Worm (Caenorhabditis elegans) whole organism, late embryonic: ENCODE results near the gene ech-1.1.

Experiments
- C08G9.2 ChIP-seq: sonication (generic microtip); optimal IDR thresholded peaks from 2 replicates; lab custom pipeline; 2016; ENCODE audit warnings: mild to moderate bottlenecking, missing genetic modification characterization, moderate library complexity, missing compliant biosample characterization
- C38D4.7 ChIP-seq: fragments of 200-800 bp; sonication (Bioruptor generic); optimal IDR thresholded peaks from 2 replicates; lab custom pipeline; 2018; ENCODE audit warnings: mild to moderate bottlenecking, missing genetic modification characterization, moderate library complexity, missing compliant biosample characterization
- K02D7.2 ChIP-seq: sonication (generic microtip); optimal IDR thresholded peaks from 2 replicates; lab custom pipeline; 2017; ENCODE audit warnings: mild to moderate bottlenecking, missing genetic modification characterization, missing compliant biosample characterization
- K09A11.1 ChIP-seq: sonication (generic microtip); optimal IDR thresholded peaks from 2 replicates; lab custom pipeline; 2017; ENCODE audit warnings: antibody characterized with exemption, mild to moderate bottlenecking, missing genetic modification characterization, missing compliant biosample characterization; ENCODE audit not compliant: insufficient read depth
- Y22D7AL.16 ChIP-seq: sonication (generic microtip); optimal IDR thresholded peaks from 2 replicates; lab custom pipeline; 2016; ENCODE audit warnings: missing genetic modification characterization, missing compliant biosample characterization
- ahr-1 ChIP-seq: sonication (generic microtip); optimal IDR thresholded peaks from 2 replicates; lab custom pipeline; 2016; ENCODE audit warnings: missing genetic modification characterization, missing compliant biosample characterization
- ama-1 ChIP-seq: fragments of 150-350 bp; optimal IDR thresholded peaks from 2 replicates; lab custom pipeline; 2014
- ceh-14 ChIP-seq: sonication (generic microtip); optimal IDR thresholded peaks from 2 replicates; lab custom pipeline; 2016; ENCODE audit warnings: missing genotype, missing genetic modification characterization, missing compliant biosample characterization
- ceh-19 ChIP-seq: fragments of 200-800 bp; sonication (Bioruptor generic); optimal IDR thresholded peaks from 2 replicates; lab custom pipeline; 2018; ENCODE audit warnings: mild to moderate bottlenecking, missing genetic modification characterization, missing compliant biosample characterization
- ceh-30 ChIP-seq: fragments of 150-350 bp; optimal IDR thresholded peaks from 2 replicates; lab custom pipeline; 2014; ENCODE audit warnings: missing biosample characterization, missing genetic modification characterization
- ceh-48 ChIP-seq: sonication (generic microtip); optimal IDR thresholded peaks from 2 replicates; lab custom pipeline; 2016; ENCODE audit warnings: missing genetic modification characterization, inconsistent platforms, missing compliant biosample characterization
- ceh-9 ChIP-seq: sonication (generic microtip); optimal IDR thresholded peaks from 2 replicates; lab custom pipeline; 2016; ENCODE audit warnings: mild to moderate bottlenecking, missing genetic modification characterization, inconsistent platforms, missing compliant biosample characterization
- dmd-4 ChIP-seq: sonication (generic microtip); optimal IDR thresholded peaks from 2 replicates; lab custom pipeline; 2016; ENCODE audit warnings: borderline replicate concordance, missing genetic modification characterization, missing compliant biosample characterization
- dve-1 ChIP-seq: sonication (generic microtip); optimal IDR thresholded peaks from 2 replicates; lab custom pipeline; 2017; ENCODE audit warnings: antibody characterized with exemption, mild to moderate bottlenecking, missing genetic modification characterization, missing compliant biosample characterization
- elt-2 ChIP-seq: sonication (generic microtip); optimal IDR thresholded peaks from 2 replicates; lab custom pipeline; 2016; ENCODE audit warnings: missing genetic modification reagents, missing genetic modification characterization, missing compliant biosample characterization
- ets-4 ChIP-seq: sonication (generic microtip); optimal IDR thresholded peaks from 2 replicates; lab custom pipeline; 2016; ENCODE audit warnings: missing genetic modification characterization, missing compliant biosample characterization
- fax-1 ChIP-seq: sonication (generic microtip); optimal IDR thresholded peaks from 2 replicates; lab custom pipeline; 2016; ENCODE audit warnings: missing genotype, missing genetic modification characterization, missing compliant biosample characterization
- fkh-10 ChIP-seq: fragments of 150-350 bp; optimal IDR thresholded peaks from 2 replicates; lab custom pipeline; 2014; ENCODE audit warnings: missing biosample characterization, missing genetic modification reagents, missing genetic modification characterization
- fkh-6 ChIP-seq: sonication (generic microtip); optimal IDR thresholded peaks from 2 replicates; lab custom pipeline; 2016; ENCODE audit warnings: missing genetic modification characterization, missing compliant biosample characterization
- hlh-13 ChIP-seq: fragments of 200-800 bp; sonication (Bioruptor generic); optimal IDR thresholded peaks from 2 replicates; lab custom pipeline; 2018; ENCODE audit warnings: mild to moderate bottlenecking, missing genetic modification characterization, missing compliant biosample characterization
- hlh-6 ChIP-seq: sonication (generic microtip); optimal IDR thresholded peaks from 2 replicates; lab custom pipeline; 2016; ENCODE audit warnings: missing genotype, missing genetic modification characterization, missing compliant biosample characterization
- mec-3 ChIP-seq: sonication (generic microtip); optimal IDR thresholded peaks from 2 replicates; lab custom pipeline; 2016; ENCODE audit warnings: borderline replicate concordance, missing genetic modification characterization, missing compliant biosample characterization
- nhr-11 ChIP-seq: fragments of 150-350 bp; optimal IDR thresholded peaks from 2 replicates; lab custom pipeline; 2014; ENCODE audit warnings: missing biosample characterization, missing genetic modification characterization
- nhr-232 ChIP-seq: sonication (generic microtip); optimal IDR thresholded peaks from 2 replicates; lab custom pipeline; 2016; ENCODE audit warnings: missing genetic modification characterization, missing compliant biosample characterization
- pag-3 ChIP-seq: sonication (generic microtip); optimal IDR thresholded peaks from 2 replicates; lab custom pipeline; 2016; ENCODE audit warnings: missing compliant biosample characterization, missing genetic modification characterization, borderline replicate concordance
- pax-1 ChIP-seq: fragments of 150-350 bp; optimal IDR thresholded peaks from 2 replicates; lab custom pipeline; 2014; ENCODE audit warnings: missing biosample characterization, missing genetic modification characterization
- pqm-1 ChIP-seq: sonication (generic microtip); optimal IDR thresholded peaks from 2 replicates; lab custom pipeline; 2016; ENCODE audit warnings: missing genetic modification characterization, missing compliant biosample characterization
- ref-2 ChIP-seq: sonication (generic microtip); optimal IDR thresholded peaks from 2 replicates; lab custom pipeline; 2016; ENCODE audit warnings: missing genetic modification characterization, missing compliant biosample characterization
- sdc-2 ChIP-seq: sonication (generic microtip); optimal IDR thresholded peaks from 2 replicates; lab custom pipeline; 2016; ENCODE audit warnings: missing genotype, missing genetic modification characterization, missing compliant biosample characterization
- sox-4 ChIP-seq: sonication (generic microtip); optimal IDR thresholded peaks from 2 replicates; lab custom pipeline; 2017; ENCODE audit warnings: mild to moderate bottlenecking, missing genetic modification characterization, inconsistent platforms, missing compliant biosample characterization
- syd-9 ChIP-seq: sonication (generic microtip); optimal IDR thresholded peaks from 2 replicates; lab custom pipeline; 2016; ENCODE audit warnings: mild to moderate bottlenecking, missing genetic modification characterization, moderate library complexity, missing compliant biosample characterization
- tbx-2 ChIP-seq: sonication (generic microtip); optimal IDR thresholded peaks from 2 replicates; lab custom pipeline; 2016; ENCODE audit warnings: missing genetic modification characterization, missing compliant biosample characterization
- tbx-7 ChIP-seq: sonication (generic microtip); optimal IDR thresholded peaks from 2 replicates; lab custom pipeline; 2016; ENCODE audit warnings: missing genotype, missing genetic modification characterization, missing compliant biosample characterization
- ttx-3 ChIP-seq: sonication (generic microtip); optimal IDR thresholded peaks from 2 replicates; lab custom pipeline; 2016; ENCODE audit warnings: missing genetic modification reagents, missing genetic modification characterization, missing compliant biosample characterization
- unc-3 ChIP-seq, 2 experiments: fragments of 200-800 bp in 1 of 2; sonication (Bioruptor generic) in 1 of 2; sonication (generic microtip) in 1 of 2; conservative IDR thresholded peaks in 1 of 2; optimal IDR thresholded peaks in 1 of 2; 2 replicates each; pipeline versions ENCODE4 v1.3.6 to Lab custom; 2016 to 2022; ENCODE audit warnings: missing compliant biosample characterization in 2 of 2, missing genetic modification characterization in 2 of 2, missing genetic modification reagents in 1 of 2
- unc-55 ChIP-seq: sonication (generic microtip); optimal IDR thresholded peaks from 2 replicates; lab custom pipeline; 2017; ENCODE audit warnings: missing biosample characterization, missing genetic modification reagents, missing genetic modification characterization
- unc-86 ChIP-seq: sonication (generic microtip); optimal IDR thresholded peaks from 2 replicates; lab custom pipeline; 2016; ENCODE audit warnings: missing genetic modification characterization, missing compliant biosample characterization
- zip-5 ChIP-seq: sonication (generic microtip); optimal IDR thresholded peaks from 2 replicates; lab custom pipeline; 2016; ENCODE audit warnings: missing genetic modification characterization, missing compliant biosample characterization
- ztf-16 ChIP-seq: sonication (generic microtip); optimal IDR thresholded peaks from 2 replicates; lab custom pipeline; 2017; ENCODE audit warnings: missing genetic modification characterization, missing compliant biosample characterization

ech-1.1 gene

ce11 chrV:15341404-15341803 is 19.9 kb downstream of the ech-1.1 start, which contains the start of gene clec-229:
TSS of gene clec-229 (minus strand) at chrV:15341504.
- TF ChIP-seq dve-1 (tag; lab: Kevin White, UChicago): no peak
- TF ChIP-seq dmd-4: no peak
- no peak for TF ChIP-seq mec-3

- TF ChIP-seq nhr-11 (tag; lab: Kevin White, UChicago) (no peak), syd-9 (tag; lab: Kevin White, UChicago) (no peak), hlh-13 (GFP tag; lab: Kevin White, UChicago) (no peak), K09A11.1 (tag; lab: Kevin White, UChicago) (no peak), unc-3 (GFP tag; conservative IDR thresholded peaks at IDR 0.05; lab: Robert Waterston, UW) (no peak), unc-3 (tag; optimal IDR thresholded peaks at IDR 0.05; lab: Kevin White, UChicago) (no peak), fkh-6 (no peak)
These were observed 21.9 kb downstream of the ech-1.1 start, which contains the start of gene clec-228 for ce11 chrV:15339363-15339762. TSS of gene clec-228 (minus strand) at chrV:15339463.

- TF ChIP-seq ttx-3 (tag; lab: Kevin White, UChicago) (no peak), zip-5 (tag; lab: Kevin White, UChicago) (no peak), ref-2 (tag; lab: Kevin White, UChicago) (no peak), sox-4 (no peak), ahr-1 (tag; lab: Kevin White, UChicago) (no peak), sdc-2 (no peak), C08G9.2 (tag; lab: Kevin White, UChicago) (no peak), fkh-10 (GFP tag; lab: Kevin White, UChicago) (no peak), ceh-9 (tag; lab: Kevin White, UChicago) (no peak), ztf-16 (no peak), tbx-2 (tag; lab: Kevin White, UChicago) (no peak), Y22D7AL.16 (tag; lab: Kevin White, UChicago) (no peak), unc-3 (GFP tag; conservative IDR thresholded peaks at IDR 0.05; lab: Robert Waterston, UW) (no peak), unc-3 (tag; optimal IDR thresholded peaks at IDR 0.05; lab: Kevin White, UChicago) (no peak)
These were observed 23.9 kb downstream of the ech-1.1 start, which contains the start of gene wrt-7 for ce11 chrV:15337405-15337804. TSS of gene wrt-7 (minus strand) at chrV:15337505.

- no peak for TF ChIP-seq unc-86 (tag; lab: Kevin White, UChicago)
- no peak for TF ChIP-seq nhr-232 (tag; lab: Kevin White, UChicago)
- TF ChIP-seq zip-5 (tag; lab: Kevin White, UChicago): no peak
- no peak for TF ChIP-seq tbx-7
- no peak for TF ChIP-seq K02D7.2 (tag; lab: Kevin White, UChicago)
- no peak for TF ChIP-seq pax-1 (tag; lab: Kevin White, UChicago)
- no peak for TF ChIP-seq dve-1 (tag; lab: Kevin White, UChicago)
- TF ChIP-seq pqm-1 (tag; lab: Kevin White, UChicago): no peak
- TF ChIP-seq syd-9 (tag; lab: Kevin White, UChicago): no peak
These were observed 28.5 kb downstream of the ech-1.1 start, which contains the start of gene srw-113 for ce11 chrV:15332851-15333250. TSS of gene srw-113 (plus strand) at chrV:15333151.

ce11 chrV:15330314-15330713 is 31.0 kb downstream of the ech-1.1 start, which contains the start of gene srh-295:
TSS of gene srh-295 (plus strand) at chrV:15330614.
- TF ChIP-seq elt-2 (tag; lab: Kevin White, UChicago): no peak
- TF ChIP-seq K09A11.1 (tag; lab: Kevin White, UChicago): no peak
- TF ChIP-seq ama-1: no peak
- no peak for TF ChIP-seq ceh-19
- TF ChIP-seq ceh-48 (tag; lab: Kevin White, UChicago): no peak
- no peak for TF ChIP-seq Y22D7AL.16 (tag; lab: Kevin White, UChicago)
- no peak for TF ChIP-seq ceh-14 (tag; lab: Kevin White, UChicago)
- TF ChIP-seq ceh-30 (tag; lab: Kevin White, UChicago): no peak
- no peak for TF ChIP-seq pag-3 (tag; lab: Kevin White, UChicago)
- TF ChIP-seq unc-55 (GFP tag; lab: Kevin White, UChicago): no peak
- no peak for TF ChIP-seq tbx-2 (tag; lab: Kevin White, UChicago)
- TF ChIP-seq ets-4 (tag; lab: Kevin White, UChicago): no peak
- no peak for TF ChIP-seq sdc-2
- no peak for TF ChIP-seq C38D4.7 (GFP tag; lab: Kevin White, UChicago)
- TF ChIP-seq hlh-6 (tag; lab: Kevin White, UChicago): no peak
- no peak for TF ChIP-seq fax-1
- TF ChIP-seq, all 69 proteins: peak for 0
